Worm (Caenorhabditis elegans) whole organism, L3 larva: ENCODE results near the gene col-169.
A peak's percentile ranks its signal among the peaks of the same experiment; 100 is the strongest.

Experiments used
- ZK546.5 ChIP-seq: sonication (generic microtip); optimal IDR thresholded peaks from 2 replicates; lab custom pipeline; 2017; ENCODE audit warnings: missing biosample characterization, missing genetic modification characterization
- aly-2 ChIP-seq: fragments of 150-350 bp; optimal IDR thresholded peaks from 2 replicates; lab custom pipeline; 2014; ENCODE audit warnings: missing biosample characterization, missing genetic modification characterization
- ama-1 ChIP-seq: fragments of 150-350 bp; optimal IDR thresholded peaks from 2 replicates; lab custom pipeline; 2018
- ceh-28 ChIP-seq: fragments of 150-350 bp; optimal IDR thresholded peaks from 2 replicates; lab custom pipeline; 2014; ENCODE audit warnings: missing biosample characterization, missing genetic modification reagents, missing genetic modification characterization
- ceh-82 ChIP-seq: fragments of 150-350 bp; optimal IDR thresholded peaks from 2 replicates; lab custom pipeline; 2014; ENCODE audit warnings: missing biosample characterization, missing genetic modification characterization
- egl-27 ChIP-seq: sonication (generic microtip); optimal IDR thresholded peaks from 4 replicates; lab custom pipeline; 2017; ENCODE audit warnings: missing biosample characterization, missing genetic modification reagents, missing genetic modification characterization
- egl-5 ChIP-seq: fragments of 150-350 bp; optimal IDR thresholded peaks from 2 replicates; lab custom pipeline; 2017; ENCODE audit warnings: missing biosample characterization, missing genetic modification reagents, missing genetic modification characterization, inconsistent platforms
- elt-1 ChIP-seq: fragments of 150-350 bp; optimal IDR thresholded peaks from 2 replicates; lab custom pipeline; 2014; ENCODE audit warnings: missing biosample characterization, missing genetic modification characterization
- elt-2 ChIP-seq: sonication (generic microtip); optimal IDR thresholded peaks from 2 replicates; lab custom pipeline; 2016; ENCODE audit warnings: missing genetic modification reagents, mild to moderate bottlenecking, missing genetic modification characterization, missing compliant biosample characterization
- fkh-10 ChIP-seq: sonication (generic microtip); optimal IDR thresholded peaks from 2 replicates; lab custom pipeline; 2017; ENCODE audit warnings: missing biosample characterization, missing genetic modification reagents, missing genetic modification characterization
- fkh-2 ChIP-seq: fragments of 150-350 bp; optimal IDR thresholded peaks from 2 replicates; lab custom pipeline; 2014; ENCODE audit warnings: missing biosample characterization, missing genetic modification reagents, missing genetic modification characterization
- jun-1 ChIP-seq: fragments of 150-350 bp; optimal IDR thresholded peaks from 2 replicates; lab custom pipeline; 2014; ENCODE audit warnings: missing biosample characterization, missing genetic modification reagents, missing genetic modification characterization
- lin-15B ChIP-seq: fragments of 150-350 bp; optimal IDR thresholded peaks from 2 replicates; lab custom pipeline; 2014; ENCODE audit warnings: missing biosample characterization, missing genetic modification characterization
- lin-39 ChIP-seq: fragments of 150-350 bp; optimal IDR thresholded peaks from 2 replicates; lab custom pipeline; 2018; ENCODE audit warnings: missing biosample characterization, missing genetic modification reagents, missing genetic modification characterization
- lsy-12 ChIP-seq: sonication (generic microtip); optimal IDR thresholded peaks from 2 replicates; lab custom pipeline; 2016; ENCODE audit warnings: mild to moderate bottlenecking, missing genetic modification characterization, missing compliant biosample characterization
- nhr-12 ChIP-seq: fragments of 150-350 bp; optimal IDR thresholded peaks from 2 replicates; lab custom pipeline; 2014; ENCODE audit warnings: missing biosample characterization, missing genetic modification characterization
- nhr-237 ChIP-seq: fragments of 150-350 bp; optimal IDR thresholded peaks from 2 replicates; lab custom pipeline; 2014; ENCODE audit warnings: missing biosample characterization, missing genetic modification characterization
- nhr-25 ChIP-seq: sonication (generic microtip); optimal IDR thresholded peaks from 2 replicates; lab custom pipeline; 2017; ENCODE audit warnings: missing biosample characterization, missing genetic modification characterization
- nhr-43 ChIP-seq: sonication (generic microtip); optimal IDR thresholded peaks from 2 replicates; lab custom pipeline; 2016; ENCODE audit warnings: mild to moderate bottlenecking, missing genetic modification characterization, missing compliant biosample characterization; ENCODE audit not compliant: poor library complexity, severe bottlenecking
- nhr-67 ChIP-seq: fragments of 150-350 bp; optimal IDR thresholded peaks from 2 replicates; lab custom pipeline; 2014; ENCODE audit warnings: missing biosample characterization, missing genetic modification characterization
- nhr-76 ChIP-seq: fragments of 150-350 bp; sonication (generic microtip); optimal IDR thresholded peaks from 5 replicates; lab custom pipeline; 2014; ENCODE audit warnings: missing biosample characterization, missing genetic modification characterization
- nhr-77 ChIP-seq: fragments of 150-350 bp; optimal IDR thresholded peaks from 2 replicates; lab custom pipeline; 2014; ENCODE audit warnings: missing biosample characterization, missing genetic modification characterization
- pha-4 ChIP-seq: fragments of 150-350 bp; optimal IDR thresholded peaks from 2 replicates; lab custom pipeline; 2014; ENCODE audit warnings: missing biosample characterization, missing genetic modification reagents, missing genetic modification characterization
- pqm-1 ChIP-seq: fragments of 150-350 bp; optimal IDR thresholded peaks from 2 replicates; lab custom pipeline; 2017; ENCODE audit warnings: missing biosample characterization, missing genetic modification characterization, inconsistent platforms
- skn-1 ChIP-seq: fragments of 150-350 bp; optimal IDR thresholded peaks from 2 replicates; lab custom pipeline; 2014; ENCODE audit warnings: missing biosample characterization, missing genetic modification characterization
- snpc-4 ChIP-seq: fragments of 150-350 bp; optimal IDR thresholded peaks from 2 replicates; lab custom pipeline; 2014; ENCODE audit warnings: missing biosample characterization, missing genetic modification characterization
- tbx-2 ChIP-seq: sonication (generic microtip); optimal IDR thresholded peaks from 2 replicates; lab custom pipeline; 2016; ENCODE audit warnings: mild to moderate bottlenecking, missing genetic modification characterization, missing compliant biosample characterization
- unc-39 ChIP-seq: sonication (generic microtip); optimal IDR thresholded peaks from 4 replicates; lab custom pipeline; 2017; ENCODE audit warnings: missing biosample characterization, missing genetic modification characterization
- unc-62 ChIP-seq: fragments of 150-350 bp; sonication (generic microtip); optimal IDR thresholded peaks from 4 replicates; lab custom pipeline; 2014; ENCODE audit warnings: missing biosample characterization, missing genetic modification reagents, missing genetic modification characterization
- zag-1 ChIP-seq: fragments of 150-350 bp; optimal IDR thresholded peaks from 2 replicates; lab custom pipeline; 2014; ENCODE audit warnings: missing biosample characterization, missing genetic modification characterization
- ztf-11 ChIP-seq: fragments of 150-350 bp; optimal IDR thresholded peaks from 2 replicates; lab custom pipeline; 2014; ENCODE audit warnings: missing biosample characterization, missing genetic modification characterization

The col-169 gene

DNA sequence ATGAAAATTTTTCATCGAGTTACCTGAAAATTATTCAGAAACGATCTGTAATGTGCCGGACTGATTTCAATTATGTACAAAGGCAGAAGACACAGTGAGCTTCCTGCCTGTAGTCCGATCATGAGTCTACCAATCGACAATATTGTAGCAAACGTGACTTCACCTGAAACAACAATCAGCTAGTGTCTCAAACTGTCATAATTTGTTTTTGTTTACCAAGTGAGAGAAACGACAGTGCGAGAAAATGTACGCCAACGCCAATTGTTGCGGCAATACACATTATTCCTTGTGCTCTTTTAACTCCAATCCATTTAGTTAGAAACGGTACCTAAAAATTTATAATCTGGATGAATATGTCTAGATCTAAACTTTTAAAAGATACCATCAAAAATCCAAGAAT, 8.4 kb downstream of the col-169 start:
- no peak for TF ChIP-seq ceh-82 (tag; lab: Kevin White, UChicago)
- TF ChIP-seq elt-2 (tag; lab: Kevin White, UChicago): peak; percentile 12
- TF ChIP-seq, all 47 proteins: peak for 1

ce11 chrX:6337951-6338350, 9.0 kb downstream of the col-169 start, which contains the start of gene C03B1.13:
TSS of gene C03B1.13 (minus strand) at chrX:6338051.
- TF ChIP-seq fkh-10 (GFP tag; lab: Kevin White, UChicago) (no peak), aly-2 (tag; lab: Kevin White, UChicago) (no peak), elt-2 (tag; lab: Kevin White, UChicago) (no peak), fkh-2 (tag; lab: Kevin White, UChicago) (no peak), egl-5 (tag; lab: Kevin White, UChicago) (no peak), nhr-43 (tag; lab: Kevin White, UChicago) (no peak), jun-1 (tag; lab: Kevin White, UChicago) (no peak), unc-62 (GFP tag; lab: Kevin White, UChicago) (no peak), nhr-67 (no peak), egl-27 (no peak)
- TF ChIP-seq, all 47 proteins: peak for 0

DNA sequence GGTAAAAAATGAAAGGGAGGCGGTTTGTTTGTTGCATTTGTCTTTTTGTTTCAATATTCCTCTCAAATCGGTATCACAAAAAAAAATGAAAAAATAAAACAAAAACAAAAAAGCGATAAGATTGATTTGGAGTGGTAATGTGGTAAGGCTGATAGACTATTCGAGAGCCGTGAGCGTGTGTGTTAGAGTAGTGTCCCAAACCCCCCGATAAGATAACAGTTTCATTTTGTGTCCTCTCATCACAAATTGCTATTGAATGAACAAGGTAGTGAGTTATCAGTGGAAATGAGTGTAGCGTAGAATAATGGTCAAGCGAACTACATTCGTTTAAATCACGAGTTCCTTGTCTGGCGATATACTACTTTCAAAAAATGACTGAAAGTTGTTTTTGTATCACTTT, 9.5 kb downstream of the col-169 start:
- TF ChIP-seq egl-27 (peak; percentile 16), nhr-76 (tag; lab: Kevin White, UChicago) (no peak), unc-39 (no peak), pha-4 (tag; lab: Kevin White, UChicago) (peak; percentile 30), zag-1 (tag; lab: Kevin White, UChicago) (no peak), ZK546.5 (tag; lab: Kevin White, UChicago) (no peak), elt-2 (tag; lab: Kevin White, UChicago) (peak; percentile 99), lin-15B (tag; lab: Kevin White, UChicago) (no peak), pqm-1 (tag; lab: Kevin White, UChicago) (peak; percentile 99), nhr-67 (no peak), ceh-28 (tag; lab: Kevin White, UChicago) (no peak), elt-1 (tag; lab: Kevin White, UChicago) (no peak), ceh-82 (tag; lab: Kevin White, UChicago) (no peak), unc-62 (GFP tag; lab: Kevin White, UChicago) (no peak), nhr-237 (tag; lab: Kevin White, UChicago) (no peak), ama-1 (lab: Kevin White, UChicago) (no peak)

DNA sequence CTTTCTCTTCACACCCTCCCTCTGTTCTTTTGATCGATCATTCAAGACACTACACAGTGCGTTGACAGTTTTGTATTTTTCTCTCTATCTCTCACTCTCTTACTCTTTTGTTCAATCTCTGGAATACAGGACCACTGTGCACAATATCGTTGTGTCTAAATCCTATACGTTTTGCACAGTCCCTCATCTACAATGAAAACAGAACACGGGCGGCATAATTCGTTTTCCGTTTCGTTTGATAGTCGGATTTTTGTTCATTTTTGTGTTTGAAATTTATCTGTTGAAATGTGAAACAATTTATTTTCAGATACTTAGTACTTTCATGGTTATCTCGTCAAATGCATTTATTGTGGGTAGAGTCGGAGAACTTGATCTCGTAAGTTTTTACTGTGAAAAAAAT, 12.6 kb downstream of the col-169 start, which contains the start of gene C03B1.7:
Gene C03B1.7, plus strand, starts transcription at position 301 of the 400 bp plus-strand sequence.
- TF ChIP-seq ceh-28 (tag; lab: Kevin White, UChicago) (no peak), ztf-11 (tag; lab: Kevin White, UChicago) (no peak), pqm-1 (tag; lab: Kevin White, UChicago) (no peak), fkh-10 (GFP tag; lab: Kevin White, UChicago) (no peak)

- TF ChIP-seq lin-39 (tag; lab: Kevin White, UChicago): no peak
- no peak for TF ChIP-seq snpc-4 (tag; lab: Kevin White, UChicago)
- TF ChIP-seq ZK546.5 (tag; lab: Kevin White, UChicago): no peak
- no peak for TF ChIP-seq pha-4 (tag; lab: Kevin White, UChicago)
- TF ChIP-seq nhr-67: no peak
- no peak for TF ChIP-seq lin-15B (tag; lab: Kevin White, UChicago)
- no peak for TF ChIP-seq skn-1
- TF ChIP-seq egl-27: no peak
- TF ChIP-seq tbx-2 (tag; lab: Kevin White, UChicago): no peak
- no peak for TF ChIP-seq ztf-11 (tag; lab: Kevin White, UChicago)
- no peak for TF ChIP-seq nhr-12 (tag; lab: Kevin White, UChicago)
These were observed 16.8 kb downstream of the col-169 start for ce11 chrX:6345785-6346184.

ce11 chrX:6347013-6347412, 18.1 kb downstream of the col-169 start, which contains the start of gene C03B1.9:
TSS of gene C03B1.9 (minus strand) at chrX:6347113.
- no peak for TF ChIP-seq jun-1 (tag; lab: Kevin White, UChicago)
- no peak for TF ChIP-seq pha-4 (tag; lab: Kevin White, UChicago)
- no peak for TF ChIP-seq fkh-10 (GFP tag; lab: Kevin White, UChicago)
- no peak for TF ChIP-seq lsy-12 (tag; lab: Kevin White, UChicago)
- no peak for TF ChIP-seq nhr-25 (tag; lab: Kevin White, UChicago)
- TF ChIP-seq nhr-67: no peak
- no peak for TF ChIP-seq aly-2 (tag; lab: Kevin White, UChicago)
- TF ChIP-seq nhr-77 (tag; lab: Kevin White, UChicago): no peak
